Worm (Caenorhabditis elegans) whole organism, late embryonic: ENCODE results near the gene sri-6.

Experiments used
- C08G9.2 ChIP-seq: sonication (generic microtip); optimal IDR thresholded peaks from 2 replicates; lab custom pipeline; 2016; ENCODE audit warnings: mild to moderate bottlenecking, missing genetic modification characterization, moderate library complexity, missing compliant biosample characterization
- F13H6.1 ChIP-seq: sonication (generic microtip); optimal IDR thresholded peaks from 2 replicates; lab custom pipeline; 2016; ENCODE audit warnings: missing genetic modification characterization, missing compliant biosample characterization
- K02D7.2 ChIP-seq: sonication (generic microtip); optimal IDR thresholded peaks from 2 replicates; lab custom pipeline; 2017; ENCODE audit warnings: mild to moderate bottlenecking, missing genetic modification characterization, missing compliant biosample characterization
- K09A11.1 ChIP-seq: sonication (generic microtip); optimal IDR thresholded peaks from 2 replicates; lab custom pipeline; 2017; ENCODE audit warnings: antibody characterized with exemption, mild to moderate bottlenecking, missing genetic modification characterization, missing compliant biosample characterization; ENCODE audit not compliant: insufficient read depth
- T23F11.4 ChIP-seq: fragments of 200-800 bp; sonication (Bioruptor generic); optimal IDR thresholded peaks from 2 replicates; lab custom pipeline; 2018; ENCODE audit warnings: mild to moderate bottlenecking, missing genetic modification characterization, missing compliant biosample characterization
- Y22D7AL.16 ChIP-seq: sonication (generic microtip); optimal IDR thresholded peaks from 2 replicates; lab custom pipeline; 2016; ENCODE audit warnings: missing genetic modification characterization, missing compliant biosample characterization
- ceh-14 ChIP-seq: sonication (generic microtip); optimal IDR thresholded peaks from 2 replicates; lab custom pipeline; 2016; ENCODE audit warnings: missing genotype, missing genetic modification characterization, missing compliant biosample characterization
- ceh-18 ChIP-seq: sonication (generic microtip); optimal IDR thresholded peaks from 2 replicates; lab custom pipeline; 2016; ENCODE audit warnings: missing genetic modification characterization, missing compliant biosample characterization
- ceh-19 ChIP-seq: fragments of 200-800 bp; sonication (Bioruptor generic); optimal IDR thresholded peaks from 2 replicates; lab custom pipeline; 2018; ENCODE audit warnings: mild to moderate bottlenecking, missing genetic modification characterization, missing compliant biosample characterization
- ceh-2 ChIP-seq: sonication (generic microtip); optimal IDR thresholded peaks from 2 replicates; lab custom pipeline; 2016; ENCODE audit warnings: missing genotype, missing genetic modification characterization, missing compliant biosample characterization
- ceh-22 ChIP-seq: sonication (generic microtip); optimal IDR thresholded peaks from 2 replicates; lab custom pipeline; 2017; ENCODE audit warnings: missing biosample characterization, missing genetic modification characterization
- ceh-24 ChIP-seq: sonication (generic microtip); optimal IDR thresholded peaks from 2 replicates; lab custom pipeline; 2016; ENCODE audit warnings: mild to moderate bottlenecking, missing genetic modification characterization, missing compliant biosample characterization
- ceh-30 ChIP-seq: fragments of 150-350 bp; optimal IDR thresholded peaks from 2 replicates; lab custom pipeline; 2014; ENCODE audit warnings: missing biosample characterization, missing genetic modification characterization
- ceh-31 ChIP-seq: sonication (generic microtip); optimal IDR thresholded peaks from 2 replicates; lab custom pipeline; 2016; ENCODE audit warnings: missing genetic modification characterization, missing compliant biosample characterization
- ceh-34 ChIP-seq: sonication (generic microtip); optimal IDR thresholded peaks from 2 replicates; lab custom pipeline; 2016; ENCODE audit warnings: mild to moderate bottlenecking, missing genetic modification characterization, missing compliant biosample characterization
- ceh-45 ChIP-seq: fragments of 200-800 bp; sonication (Bioruptor generic); IDR thresholded peaks from 2 replicates; pipeline ENCODE4 v1.3.6; 2022; ENCODE audit warnings: missing genetic modification reagents, missing genetic modification characterization, missing compliant biosample characterization
- ceh-48 ChIP-seq: sonication (generic microtip); optimal IDR thresholded peaks from 2 replicates; lab custom pipeline; 2016; ENCODE audit warnings: missing genetic modification characterization, inconsistent platforms, missing compliant biosample characterization
- ceh-6 ChIP-seq: fragments of 200-800 bp; sonication (Bioruptor generic); optimal IDR thresholded peaks from 2 replicates; lab custom pipeline; 2018; ENCODE audit warnings: mild to moderate bottlenecking, missing genetic modification characterization, missing compliant biosample characterization
- che-1 ChIP-seq: sonication (generic microtip); optimal IDR thresholded peaks from 2 replicates; lab custom pipeline; 2016; ENCODE audit warnings: mild to moderate bottlenecking, missing genetic modification characterization, missing compliant biosample characterization
- dmd-4 ChIP-seq: sonication (generic microtip); optimal IDR thresholded peaks from 2 replicates; lab custom pipeline; 2016; ENCODE audit warnings: borderline replicate concordance, missing genetic modification characterization, missing compliant biosample characterization
- ets-4 ChIP-seq: sonication (generic microtip); optimal IDR thresholded peaks from 2 replicates; lab custom pipeline; 2016; ENCODE audit warnings: missing genetic modification characterization, missing compliant biosample characterization
- fkh-10 ChIP-seq: fragments of 150-350 bp; optimal IDR thresholded peaks from 2 replicates; lab custom pipeline; 2014; ENCODE audit warnings: missing biosample characterization, missing genetic modification reagents, missing genetic modification characterization
- fkh-6 ChIP-seq: sonication (generic microtip); optimal IDR thresholded peaks from 2 replicates; lab custom pipeline; 2016; ENCODE audit warnings: missing genetic modification characterization, missing compliant biosample characterization
- hlh-13 ChIP-seq: fragments of 200-800 bp; sonication (Bioruptor generic); optimal IDR thresholded peaks from 2 replicates; lab custom pipeline; 2018; ENCODE audit warnings: mild to moderate bottlenecking, missing genetic modification characterization, missing compliant biosample characterization
- hlh-15 ChIP-seq: sonication (generic microtip); optimal IDR thresholded peaks from 2 replicates; lab custom pipeline; 2016; ENCODE audit warnings: missing genetic modification characterization, missing compliant biosample characterization
- hlh-8 ChIP-seq: sonication (generic microtip); optimal IDR thresholded peaks from 2 replicates; lab custom pipeline; 2016; ENCODE audit warnings: missing genotype, missing genetic modification characterization, missing compliant biosample characterization
- lin-11 ChIP-seq: fragments of 200-800 bp; sonication (Bioruptor generic); optimal IDR thresholded peaks from 2 replicates; lab custom pipeline; 2018; ENCODE audit warnings: mild to moderate bottlenecking, missing genetic modification characterization, missing compliant biosample characterization
- madf-2 ChIP-seq: sonication (generic microtip); optimal IDR thresholded peaks from 2 replicates; lab custom pipeline; 2017; ENCODE audit warnings: missing genetic modification characterization, missing compliant biosample characterization
- mec-3 ChIP-seq: sonication (generic microtip); optimal IDR thresholded peaks from 2 replicates; lab custom pipeline; 2016; ENCODE audit warnings: borderline replicate concordance, missing genetic modification characterization, missing compliant biosample characterization
- nhr-11 ChIP-seq: fragments of 150-350 bp; optimal IDR thresholded peaks from 2 replicates; lab custom pipeline; 2014; ENCODE audit warnings: missing biosample characterization, missing genetic modification characterization
- odd-2 ChIP-seq: sonication (generic microtip); optimal IDR thresholded peaks from 2 replicates; lab custom pipeline; 2017; ENCODE audit warnings: antibody characterized with exemption, mild to moderate bottlenecking, missing genetic modification characterization, missing compliant biosample characterization
- pag-3 ChIP-seq: sonication (generic microtip); optimal IDR thresholded peaks from 2 replicates; lab custom pipeline; 2016; ENCODE audit warnings: missing compliant biosample characterization, missing genetic modification characterization, borderline replicate concordance
- pqm-1 ChIP-seq: sonication (generic microtip); optimal IDR thresholded peaks from 2 replicates; lab custom pipeline; 2016; ENCODE audit warnings: missing genetic modification characterization, missing compliant biosample characterization
- pros-1 ChIP-seq: fragments of 150-350 bp; optimal IDR thresholded peaks from 2 replicates; lab custom pipeline; 2014; ENCODE audit warnings: missing biosample characterization, missing genetic modification reagents, missing genetic modification characterization
- rnt-1 ChIP-seq: sonication (generic microtip); optimal IDR thresholded peaks from 2 replicates; lab custom pipeline; 2016; ENCODE audit warnings: missing genetic modification characterization, missing compliant biosample characterization
- sdc-2 ChIP-seq: sonication (generic microtip); optimal IDR thresholded peaks from 2 replicates; lab custom pipeline; 2016; ENCODE audit warnings: missing genotype, missing genetic modification characterization, missing compliant biosample characterization
- sox-2 ChIP-seq: fragments of 200-800 bp; sonication (Bioruptor generic); IDR thresholded peaks from 2 replicates; pipeline ENCODE4 v1.3.6; 2022; ENCODE audit warnings: missing genetic modification reagents, missing genetic modification characterization, missing compliant biosample characterization
- sox-4 ChIP-seq: sonication (generic microtip); optimal IDR thresholded peaks from 2 replicates; lab custom pipeline; 2017; ENCODE audit warnings: mild to moderate bottlenecking, missing genetic modification characterization, inconsistent platforms, missing compliant biosample characterization
- syd-9 ChIP-seq: sonication (generic microtip); optimal IDR thresholded peaks from 2 replicates; lab custom pipeline; 2016; ENCODE audit warnings: mild to moderate bottlenecking, missing genetic modification characterization, moderate library complexity, missing compliant biosample characterization
- tbx-2 ChIP-seq: sonication (generic microtip); optimal IDR thresholded peaks from 2 replicates; lab custom pipeline; 2016; ENCODE audit warnings: missing genetic modification characterization, missing compliant biosample characterization
- ttx-3 ChIP-seq: sonication (generic microtip); optimal IDR thresholded peaks from 2 replicates; lab custom pipeline; 2016; ENCODE audit warnings: missing genetic modification reagents, missing genetic modification characterization, missing compliant biosample characterization
- unc-42 ChIP-seq: sonication (generic microtip); optimal IDR thresholded peaks from 2 replicates; lab custom pipeline; 2016; ENCODE audit warnings: missing genotype, missing genetic modification characterization, missing compliant biosample characterization
- unc-55 ChIP-seq: sonication (generic microtip); optimal IDR thresholded peaks from 2 replicates; lab custom pipeline; 2017; ENCODE audit warnings: missing biosample characterization, missing genetic modification reagents, missing genetic modification characterization
- zip-5 ChIP-seq: sonication (generic microtip); optimal IDR thresholded peaks from 2 replicates; lab custom pipeline; 2016; ENCODE audit warnings: missing genetic modification characterization, missing compliant biosample characterization

sri-6 gene

ce11 chrV:13184137-13184536, 1.3 kb upstream of the sri-6 start, which contains the start of gene T09E8.4:
TSS of gene T09E8.4 (minus strand) at chrV:13184237.
- TF ChIP-seq C08G9.2 (tag; lab: Kevin White, UChicago) (no peak), Y22D7AL.16 (tag; lab: Kevin White, UChicago) (no peak), tbx-2 (tag; lab: Kevin White, UChicago) (no peak), ceh-22 (tag; lab: Kevin White, UChicago) (no peak), sdc-2 (tag; lab: Kevin White, UChicago) (no peak), ttx-3 (tag; lab: Kevin White, UChicago) (no peak), madf-2 (tag; lab: Kevin White, UChicago) (no peak), ceh-31 (tag; lab: Kevin White, UChicago) (no peak), ceh-48 (tag; lab: Kevin White, UChicago) (no peak), dmd-4 (tag; lab: Kevin White, UChicago) (no peak), hlh-15 (no peak), ceh-6 (no peak), pros-1 (no peak), F13H6.1 (tag; lab: Kevin White, UChicago) (no peak), hlh-13 (GFP tag; lab: Kevin White, UChicago) (no peak), ceh-19 (GFP tag; lab: Kevin White, UChicago) (no peak), fkh-10 (GFP tag; lab: Kevin White, UChicago) (no peak)
- TF ChIP-seq, all 69 proteins: peak for 0

DNA sequence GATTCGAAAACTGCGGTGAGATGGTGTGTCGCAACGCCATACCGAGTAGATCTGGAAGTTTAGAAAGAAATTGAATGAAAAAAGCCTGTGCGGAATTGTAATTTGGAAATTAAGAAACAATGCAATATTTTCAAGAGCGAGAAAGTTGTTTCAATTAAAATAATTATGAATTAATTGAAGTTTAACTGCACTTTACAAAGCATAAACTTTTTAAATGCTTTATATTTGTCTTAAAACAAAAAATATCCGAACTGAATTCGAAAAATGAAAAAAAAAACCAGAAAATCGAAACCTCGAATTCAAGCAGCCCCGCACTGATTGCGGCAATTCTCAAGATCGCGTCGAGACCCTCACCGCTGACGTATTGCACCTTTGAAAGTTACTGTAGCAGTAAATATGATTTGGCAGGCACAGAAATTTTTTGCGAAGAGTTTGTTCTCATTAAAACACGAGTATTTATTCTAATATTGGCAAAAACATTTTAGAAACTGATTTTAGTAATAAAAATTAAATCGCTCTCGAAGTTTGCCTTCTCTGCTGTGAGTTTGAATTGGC, 8.1 kb downstream of the sri-6 start, which contains the start of gene sun-1:
Gene sun-1 (minus strand): TSS at position 51 of the 555 bp plus-strand sequence.
- no peak for TF ChIP-seq hlh-8 (tag; lab: Kevin White, UChicago)
- no peak for TF ChIP-seq Y22D7AL.16 (tag; lab: Kevin White, UChicago)
- TF ChIP-seq ceh-45 (GFP tag; lab: Robert Waterston, UW) = no peak
- no peak for TF ChIP-seq fkh-6 (tag; lab: Kevin White, UChicago)
- TF ChIP-seq mec-3 (tag; lab: Kevin White, UChicago) = no peak
- TF ChIP-seq hlh-13 (GFP tag; lab: Kevin White, UChicago) = no peak
- TF ChIP-seq unc-42 (tag; lab: Kevin White, UChicago) = no peak
- TF ChIP-seq ceh-18 (tag; lab: Kevin White, UChicago) = no peak
- no peak for TF ChIP-seq nhr-11
- TF ChIP-seq unc-55 (GFP tag; lab: Kevin White, UChicago) = no peak
- TF ChIP-seq fkh-10 (GFP tag; lab: Kevin White, UChicago) = no peak
- no peak for TF ChIP-seq ceh-31 (tag; lab: Kevin White, UChicago)
- no peak for TF ChIP-seq ceh-30 (tag; lab: Kevin White, UChicago)
- no peak for TF ChIP-seq pqm-1 (tag; lab: Kevin White, UChicago)
- no peak for TF ChIP-seq lin-11 (tag; lab: Kevin White, UChicago)
- no peak for TF ChIP-seq F13H6.1 (tag; lab: Kevin White, UChicago)
- TF ChIP-seq T23F11.4 (GFP tag; lab: Kevin White, UChicago) = no peak
- no peak for TF ChIP-seq zip-5 (tag; lab: Kevin White, UChicago)
- TF ChIP-seq ceh-14 (tag; lab: Kevin White, UChicago) = no peak
- no peak for TF ChIP-seq ceh-2 (tag; lab: Kevin White, UChicago)

ce11 chrV:13195548-13195947, 10.1 kb downstream of the sri-6 start, which contains the start of gene F57B1.1:
TSS of gene F57B1.1 (minus strand) at chrV:13195648.
- TF ChIP-seq hlh-15 (no peak), K09A11.1 (tag; lab: Kevin White, UChicago) (no peak), sox-4 (tag; lab: Kevin White, UChicago) (no peak), hlh-13 (GFP tag; lab: Kevin White, UChicago) (no peak), ceh-34 (tag; lab: Kevin White, UChicago) (no peak), odd-2 (tag; lab: Kevin White, UChicago) (no peak), C08G9.2 (tag; lab: Kevin White, UChicago) (no peak), rnt-1 (tag; lab: Kevin White, UChicago) (no peak), pag-3 (tag; lab: Kevin White, UChicago) (no peak), ets-4 (tag; lab: Kevin White, UChicago) (no peak), ceh-30 (tag; lab: Kevin White, UChicago) (no peak), syd-9 (tag; lab: Kevin White, UChicago) (no peak), che-1 (tag; lab: Kevin White, UChicago) (no peak), sox-2 (no peak), ceh-24 (tag; lab: Kevin White, UChicago) (no peak), ceh-6 (no peak), K02D7.2 (tag; lab: Kevin White, UChicago) (no peak)
